Fruit fly (Drosophila melanogaster): Measurements from ENCODE around the gene CG13051.

DNA sequence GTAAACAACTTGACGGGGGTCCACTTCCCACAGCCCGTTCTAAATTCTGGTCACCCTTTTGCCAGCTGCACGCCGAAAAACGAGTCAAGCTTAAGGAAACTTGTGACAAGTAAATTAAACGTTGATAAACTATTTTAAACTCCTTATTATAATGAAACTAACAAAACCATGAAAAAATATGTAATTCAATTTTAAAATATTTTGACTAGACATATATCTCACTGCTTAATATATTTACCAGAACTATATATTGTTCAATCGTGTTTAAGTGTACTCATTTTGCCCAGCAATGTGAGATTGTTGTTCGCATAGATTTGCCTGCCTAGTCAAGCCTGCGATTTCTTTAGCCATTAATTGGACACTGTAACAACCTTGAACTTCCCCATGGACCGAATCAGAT, 5.3 kb downstream of the CG13051 start, which contains the start of gene CG13053:
- no peak for TF ChIP-seq HLH4C (GFP tag; IDR thresholded peaks at IDR 0.05; ENCODE audit: partially characterized antibody)
- no peak for TF ChIP-seq pita (GFP tag; optimal IDR thresholded peaks at IDR 0.05)
- no peak for TF ChIP-seq slp2 (GFP tag; optimal IDR thresholded peaks at IDR 0.05)
- no peak for TF ChIP-seq Dad (GFP tag; optimal IDR thresholded peaks at IDR 0.05)
- no peak for TF ChIP-seq ham (GFP tag; IDR thresholded peaks at IDR 0.05)

Measured in whole organism, embryonic.